Worm (Caenorhabditis elegans): Measurements from ENCODE around the gene cest-9.1.

- TF ChIP-seq ztf-29 (GFP tag; IDR thresholded peaks at IDR 0.05), result no peak
- no peak for TF ChIP-seq flt-1 (GFP tag; IDR thresholded peaks at IDR 0.05)
- no peak for TF ChIP-seq ztf-23 (GFP tag; IDR thresholded peaks at IDR 0.05)
- TF ChIP-seq cog-1 (tag; optimal IDR thresholded peaks at IDR 0.05), result no peak
These were observed 4.2 kb upstream of the cest-9.1 start, which contains the start of gene cest-9.2 for ce11 chrX:12221817-12222216.
